Worm (Caenorhabditis elegans) whole organism, midembryonic: ENCODE data around the gene gst-14.

Experiments
- T22C8.4 ChIP-seq: fragments of 200-800 bp; sonication (Bioruptor generic); IDR thresholded peaks from 2 replicates; pipeline ENCODE4 v1.3.6; 2022; ENCODE audit warnings: missing genetic modification characterization, missing compliant biosample characterization
- cog-1 ChIP-seq: sonication (generic microtip); optimal IDR thresholded peaks from 2 replicates; lab custom pipeline; 2016; ENCODE audit warnings: missing genetic modification characterization, missing compliant biosample characterization
- flt-1 ChIP-seq: fragments of 200-800 bp; sonication (Bioruptor generic); IDR thresholded peaks from 2 replicates; pipeline ENCODE4 v1.3.6; 2022; ENCODE audit warnings: missing genetic modification characterization, missing compliant biosample characterization
- klf-2 ChIP-seq: fragments of 200-800 bp; sonication (Bioruptor generic); conservative IDR thresholded peaks from 2 replicates; pipeline ENCODE4 v1.3.6; 2022; ENCODE audit warnings: missing genetic modification reagents, missing genetic modification characterization, missing compliant biosample characterization
- med-1 ChIP-seq: sonication (generic microtip); optimal IDR thresholded peaks from 2 replicates; lab custom pipeline; 2017; ENCODE audit warnings: missing genetic modification characterization, mild to moderate bottlenecking, missing compliant biosample characterization, antibody characterized with exemption, missing genetic modification reagents; ENCODE audit not compliant: insufficient read depth
- ref-1 ChIP-seq: fragments of 200-800 bp; sonication (Bioruptor generic); conservative IDR thresholded peaks from 2 replicates; pipeline ENCODE4 v1.3.6; 2022; ENCODE audit warnings: missing genetic modification reagents, missing genetic modification characterization, missing compliant biosample characterization
- ztf-23 ChIP-seq: fragments of 200-800 bp; sonication (Bioruptor generic); IDR thresholded peaks from 2 replicates; pipeline ENCODE4 v1.3.6; 2022; ENCODE audit warnings: missing genetic modification reagents, missing genetic modification characterization, missing compliant biosample characterization
- ztf-29 ChIP-seq: fragments of 200-800 bp; sonication (Bioruptor generic); IDR thresholded peaks from 2 replicates; pipeline ENCODE4 v1.3.6; 2022; ENCODE audit warnings: missing genetic modification reagents, missing genetic modification characterization, missing compliant biosample characterization

DNA sequence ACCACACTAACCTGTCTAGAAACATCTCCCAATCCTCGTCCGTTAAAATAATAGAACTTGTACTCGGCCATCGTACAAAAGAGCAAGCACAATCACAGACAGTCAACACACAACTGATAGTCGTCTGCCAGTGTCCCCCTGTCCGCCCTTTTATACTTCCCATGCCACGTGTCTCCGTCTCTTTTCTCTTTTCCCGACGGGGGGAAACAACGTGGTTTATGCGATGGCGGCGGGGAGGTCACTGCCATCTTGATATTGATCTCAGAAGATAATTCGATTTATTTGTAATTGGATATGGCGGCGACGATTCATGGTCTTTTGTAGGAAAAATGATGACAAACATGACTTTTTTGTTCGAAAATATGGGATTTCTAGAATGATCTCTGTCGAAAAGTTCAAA, 6.2 kb downstream of the gst-14 start, which contains the start of gene gst-20:
- no peak for TF ChIP-seq klf-2 (GFP tag; lab: Robert Waterston, UW)
- no peak for TF ChIP-seq T22C8.4 (GFP tag; lab: Robert Waterston, UW)
- no peak for TF ChIP-seq ztf-23 (GFP tag; lab: Robert Waterston, UW)
- no peak for TF ChIP-seq ztf-29
- no peak for TF ChIP-seq flt-1 (GFP tag; lab: Robert Waterston, UW)
- TF ChIP-seq med-1 (GFP tag; lab: Kevin White, UChicago): no peak
- TF ChIP-seq cog-1 (tag; lab: Kevin White, UChicago): no peak
- no peak for TF ChIP-seq ref-1 (GFP tag; lab: Robert Waterston, UW)
